Worm (Caenorhabditis elegans) whole organism, mixed stage, embryonic: ENCODE measurements around the gene mut-7.

Experiments
- bed-3 ChIP-seq: fragments of 200-800 bp; sonication (Bioruptor generic); optimal IDR thresholded peaks from 3 replicates; lab custom pipeline; 2018; ENCODE audit warnings: mild to moderate bottlenecking, missing genetic modification characterization, moderate library complexity, missing compliant biosample characterization
- blmp-1 ChIP-seq: fragments of 150-350 bp; optimal IDR thresholded peaks from 2 replicates; lab custom pipeline; 2014; ENCODE audit warnings: missing biosample characterization, missing genetic modification characterization
- ceh-39 ChIP-seq: fragments of 150-350 bp; optimal IDR thresholded peaks from 2 replicates; lab custom pipeline; 2014; ENCODE audit warnings: missing biosample characterization, missing genetic modification characterization
- ceh-43 ChIP-seq: fragments of 200-800 bp; sonication (Bioruptor generic); optimal IDR thresholded peaks from 2 replicates; lab custom pipeline; 2018; ENCODE audit warnings: mild to moderate bottlenecking, missing genetic modification characterization, moderate library complexity, missing compliant biosample characterization
- ceh-83 ChIP-seq: fragments of 200-800 bp; sonication (Bioruptor generic); optimal IDR thresholded peaks from 2 replicates; lab custom pipeline; 2018; ENCODE audit warnings: mild to moderate bottlenecking, missing genetic modification characterization, missing compliant biosample characterization
- ces-1 ChIP-seq: fragments of 150-350 bp; optimal IDR thresholded peaks from 2 replicates; lab custom pipeline; 2014; ENCODE audit warnings: missing biosample characterization, missing genetic modification reagents, missing genetic modification characterization
- drap-1 ChIP-seq: fragments of 200-800 bp; sonication (Bioruptor generic); optimal IDR thresholded peaks from 3 replicates; lab custom pipeline; 2018; ENCODE audit warnings: mild to moderate bottlenecking, missing genetic modification characterization, missing compliant biosample characterization
- elt-1 ChIP-seq: sonication (generic microtip); optimal IDR thresholded peaks from 2 replicates; lab custom pipeline; 2017; ENCODE audit warnings: missing genetic modification characterization, mild to moderate bottlenecking, missing compliant biosample characterization, antibody characterized with exemption, moderate library complexity, borderline replicate concordance; ENCODE audit not compliant: insufficient read depth
- ham-2 ChIP-seq: fragments of 200-800 bp; sonication (Bioruptor generic); optimal IDR thresholded peaks from 2 replicates; lab custom pipeline; 2018; ENCODE audit warnings: mild to moderate bottlenecking, missing genetic modification characterization, missing compliant biosample characterization
- hlh-1 ChIP-seq: fragments of 150-350 bp; optimal IDR thresholded peaks from 2 replicates; lab custom pipeline; 2014; ENCODE audit warnings: missing biosample characterization, missing genetic modification reagents, missing genetic modification characterization
- lin-13 ChIP-seq: fragments of 150-350 bp; optimal IDR thresholded peaks from 2 replicates; lab custom pipeline; 2014; ENCODE audit warnings: missing biosample characterization, missing genetic modification characterization
- lin-32 ChIP-seq: fragments of 200-800 bp; sonication (Bioruptor generic); optimal IDR thresholded peaks from 2 replicates; lab custom pipeline; 2018; ENCODE audit warnings: mild to moderate bottlenecking, missing genetic modification characterization, missing compliant biosample characterization
- lsy-2 ChIP-seq: fragments of 150-350 bp; optimal IDR thresholded peaks from 2 replicates; lab custom pipeline; 2014; ENCODE audit warnings: missing biosample characterization, missing genetic modification characterization
- mab-5 ChIP-seq: fragments of 150-350 bp; optimal IDR thresholded peaks from 2 replicates; lab custom pipeline; 2014; ENCODE audit warnings: missing biosample characterization, missing genetic modification characterization
- mep-1 ChIP-seq: fragments of 150-350 bp; optimal IDR thresholded peaks from 2 replicates; lab custom pipeline; 2017; ENCODE audit warnings: missing biosample characterization, missing genetic modification reagents, missing genetic modification characterization, inconsistent platforms
- mls-2 ChIP-seq: sonication (generic microtip); optimal IDR thresholded peaks from 2 replicates; lab custom pipeline; 2016; ENCODE audit warnings: mild to moderate bottlenecking, missing genetic modification characterization, moderate library complexity, missing compliant biosample characterization
- nhr-12 ChIP-seq: fragments of 150-350 bp; optimal IDR thresholded peaks from 2 replicates; lab custom pipeline; 2014; ENCODE audit warnings: missing biosample characterization, missing genetic modification characterization
- nhr-237 ChIP-seq: fragments of 150-350 bp; optimal IDR thresholded peaks from 2 replicates; lab custom pipeline; 2014; ENCODE audit warnings: missing biosample characterization, missing genetic modification characterization
- nhr-28 ChIP-seq: fragments of 150-350 bp; optimal IDR thresholded peaks from 2 replicates; lab custom pipeline; 2014; ENCODE audit warnings: missing biosample characterization, missing genetic modification characterization
- nhr-76 ChIP-seq: sonication (generic microtip); optimal IDR thresholded peaks from 2 replicates; lab custom pipeline; 2017; ENCODE audit warnings: missing biosample characterization, missing genetic modification characterization
- pha-4 ChIP-seq: fragments of 150-350 bp; optimal IDR thresholded peaks from 2 replicates; lab custom pipeline; 2018; ENCODE audit warnings: missing biosample characterization, missing genetic modification reagents, missing genetic modification characterization
- snpc-4 ChIP-seq: fragments of 150-350 bp; optimal IDR thresholded peaks from 2 replicates; lab custom pipeline; 2014; ENCODE audit warnings: missing biosample characterization, missing genetic modification characterization
- sptf-1 ChIP-seq: sonication (generic microtip); optimal IDR thresholded peaks from 2 replicates; lab custom pipeline; 2017; ENCODE audit warnings: mild to moderate bottlenecking, missing genetic modification characterization, moderate library complexity, missing compliant biosample characterization
- tbx-8 ChIP-seq: fragments of 200-800 bp; sonication (Bioruptor generic); optimal IDR thresholded peaks from 2 replicates; lab custom pipeline; 2018; ENCODE audit warnings: mild to moderate bottlenecking, missing genetic modification characterization, moderate library complexity, missing compliant biosample characterization
- unc-120 ChIP-seq: sonication (generic microtip); optimal IDR thresholded peaks from 2 replicates; lab custom pipeline; 2017; ENCODE audit warnings: missing genetic modification characterization, missing compliant biosample characterization; ENCODE audit not compliant: poor library complexity, severe bottlenecking
- unc-62 ChIP-seq: fragments of 150-350 bp; optimal IDR thresholded peaks from 2 replicates; lab custom pipeline; 2014; ENCODE audit warnings: missing biosample characterization, missing genetic modification reagents, missing genetic modification characterization
- zip-8 ChIP-seq: fragments of 150-350 bp; optimal IDR thresholded peaks from 2 replicates; lab custom pipeline; 2014; ENCODE audit warnings: missing biosample characterization, missing genetic modification characterization
- ztf-11 ChIP-seq: fragments of 150-350 bp; optimal IDR thresholded peaks from 2 replicates; lab custom pipeline; 2014; ENCODE audit warnings: missing biosample characterization, missing genetic modification characterization

mut-7 gene

DNA sequence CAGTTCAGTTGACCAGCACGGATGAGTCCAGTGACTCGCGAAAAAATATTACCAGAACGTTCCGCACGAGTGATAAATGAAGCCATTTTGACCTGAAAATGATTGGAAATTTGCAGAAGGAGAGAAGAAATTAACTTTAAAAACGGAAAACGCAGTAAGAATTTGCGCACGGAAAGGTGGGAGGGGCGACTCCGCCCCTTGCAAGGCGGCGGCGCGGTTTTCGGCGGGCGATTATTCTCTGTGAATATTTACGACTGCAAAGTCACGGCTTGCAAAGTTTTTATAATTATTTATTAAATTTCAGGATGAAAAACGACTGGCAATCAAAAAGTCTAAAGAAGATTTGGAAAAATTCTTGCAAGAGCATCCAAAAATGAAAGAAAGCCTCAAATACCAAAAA, 18.6 kb downstream of the mut-7 start, which contains the start of gene mrps-23:
mrps-23 (minus strand) TSS at position 92 of the 400 bp plus-strand sequence.
- TF ChIP-seq lsy-2 (tag; lab: Kevin White, UChicago) = peak; percentile 36
- TF ChIP-seq ceh-43 (GFP tag; lab: Kevin White, UChicago) = no peak
- no peak for TF ChIP-seq blmp-1 (tag; lab: Kevin White, UChicago)
- TF ChIP-seq mep-1 = peak; percentile 16
- TF ChIP-seq ceh-83 (GFP tag; lab: Kevin White, UChicago) = peak; percentile 13
- TF ChIP-seq drap-1 (GFP tag; lab: Kevin White, UChicago) = no peak

DNA sequence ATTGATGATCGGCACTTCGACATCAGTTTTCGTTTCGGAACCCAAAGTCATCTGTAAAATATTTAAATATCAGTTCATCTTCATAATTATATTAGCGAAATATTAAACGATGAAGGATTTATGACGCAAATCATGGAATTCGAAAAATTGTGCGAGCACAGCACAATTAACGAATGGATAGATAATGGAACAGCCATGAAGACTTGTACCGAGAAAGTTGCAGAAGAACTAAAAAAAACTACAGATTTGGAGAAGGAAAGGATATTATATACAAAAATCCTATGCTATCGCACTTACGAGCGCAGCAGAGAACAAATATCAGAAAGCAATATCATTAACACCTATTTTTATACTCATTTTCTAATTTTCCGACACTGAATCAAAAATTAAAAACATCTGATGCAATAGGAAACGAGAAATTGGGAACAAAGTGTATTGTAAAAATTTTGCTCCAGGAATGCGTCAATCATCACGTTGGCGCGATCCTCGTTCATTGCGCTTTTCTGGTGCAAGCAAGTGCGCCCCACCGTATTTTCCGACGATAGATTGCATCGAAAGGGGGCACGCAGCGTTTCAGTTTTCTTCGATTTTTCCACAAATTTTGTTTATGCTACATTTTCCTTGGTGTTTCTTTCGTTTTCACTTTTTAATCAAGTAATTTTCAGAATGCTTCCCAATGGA, 20.6 kb downstream of the mut-7 start, which contains the start of the genes clu-1 and prp-40:
clu-1 (minus strand) TSS at position 51 of the 681 bp plus-strand sequence.
prp-40 (plus strand) TSS at position 666 of the 681 bp plus-strand sequence.
- TF ChIP-seq sptf-1 (tag; lab: Kevin White, UChicago) (no peak), mep-1 (peak; percentile 63), ceh-83 (GFP tag; lab: Kevin White, UChicago) (no peak), lin-13 (tag; lab: Kevin White, UChicago) (peak; percentile 81), elt-1 (tag; lab: Kevin White, UChicago) (peak; percentile 13), ces-1 (GFP tag; lab: Kevin White, UChicago) (peak; percentile 72), ceh-39 (tag; lab: Kevin White, UChicago) (peak; percentile 58), lsy-2 (tag; lab: Kevin White, UChicago) (peak; percentile 82), lin-32 (GFP tag; lab: Kevin White, UChicago) (no peak), unc-62 (GFP tag; lab: Kevin White, UChicago) (peak; percentile 24), pha-4 (tag; lab: Kevin White, UChicago) (peak; percentile 88), nhr-237 (tag; lab: Kevin White, UChicago) (peak; percentile 75), hlh-1 (tag; lab: Kevin White, UChicago) (peak; percentile 36), ham-2 (no peak), unc-120 (tag; lab: Kevin White, UChicago) (peak; percentile 30), blmp-1 (tag; lab: Kevin White, UChicago) (no peak), drap-1 (GFP tag; lab: Kevin White, UChicago) (peak; percentile 15)

DNA sequence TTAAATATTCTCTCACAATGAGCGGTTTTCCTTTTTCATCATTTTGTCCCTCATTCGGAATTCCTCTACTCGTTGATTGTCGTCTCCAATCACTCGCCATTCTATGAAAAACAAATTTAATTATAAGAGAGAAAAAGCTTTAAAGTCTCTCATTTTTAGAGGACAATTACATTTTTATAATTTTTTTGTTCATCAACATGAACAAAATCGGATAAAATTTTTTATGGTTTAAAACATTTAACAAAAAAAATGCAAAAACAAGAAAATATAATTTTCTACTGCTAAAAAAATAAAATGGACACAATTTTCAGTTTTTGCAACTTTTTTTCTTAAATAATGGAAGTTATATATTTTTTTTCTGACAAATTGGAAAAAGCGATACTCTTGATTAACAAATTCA, 26.0 kb downstream of the mut-7 start, which contains the start of gene F55H2.7:
F55H2.7 (minus strand) TSS at position 101 of the 400 bp plus-strand sequence.
- TF ChIP-seq mab-5 (tag; lab: Kevin White, UChicago) = no peak
- no peak for TF ChIP-seq lin-13 (tag; lab: Kevin White, UChicago)
- TF ChIP-seq ceh-43 (GFP tag; lab: Kevin White, UChicago) = no peak
- TF ChIP-seq blmp-1 (tag; lab: Kevin White, UChicago) = no peak
- no peak for TF ChIP-seq ceh-83 (GFP tag; lab: Kevin White, UChicago)
- TF ChIP-seq mls-2 = no peak
- no peak for TF ChIP-seq nhr-237 (tag; lab: Kevin White, UChicago)
- no peak for TF ChIP-seq mep-1
- no peak for TF ChIP-seq bed-3 (GFP tag; lab: Kevin White, UChicago)
- TF ChIP-seq ztf-11 (tag; lab: Kevin White, UChicago) = no peak
- TF ChIP-seq zip-8 (tag; lab: Kevin White, UChicago) = no peak
- no peak for TF ChIP-seq drap-1 (GFP tag; lab: Kevin White, UChicago)
- TF ChIP-seq sptf-1 (tag; lab: Kevin White, UChicago) = no peak
- TF ChIP-seq nhr-76 = no peak
- no peak for TF ChIP-seq ces-1 (GFP tag; lab: Kevin White, UChicago)
- no peak for TF ChIP-seq ham-2
- no peak for TF ChIP-seq nhr-12 (tag; lab: Kevin White, UChicago)
- no peak for TF ChIP-seq snpc-4 (tag; lab: Kevin White, UChicago)

DNA sequence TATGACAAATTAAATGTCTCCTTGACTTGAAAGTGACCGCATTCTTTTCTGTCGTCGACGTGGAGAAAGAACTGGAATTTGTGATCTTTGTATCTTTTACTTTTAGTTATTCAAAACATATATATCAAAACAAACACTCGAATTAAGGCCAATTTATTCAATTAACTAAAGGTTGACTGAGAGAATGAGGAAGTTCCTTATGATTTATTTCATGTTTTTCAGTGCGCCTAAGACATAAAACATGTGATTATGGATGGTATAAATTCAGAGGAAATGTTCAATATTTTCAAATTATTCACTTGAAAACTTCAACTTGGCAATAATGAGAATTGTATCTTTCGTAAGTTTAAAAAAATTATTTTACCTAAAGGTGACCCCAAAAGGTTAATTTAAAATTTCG, 28.6 kb downstream of the mut-7 start, which contains the start of gene F55H2.8:
F55H2.8 (plus strand) TSS at position 301 of the 400 bp plus-strand sequence.
- TF ChIP-seq nhr-237 (tag; lab: Kevin White, UChicago) (no peak), hlh-1 (tag; lab: Kevin White, UChicago) (no peak)

DNA sequence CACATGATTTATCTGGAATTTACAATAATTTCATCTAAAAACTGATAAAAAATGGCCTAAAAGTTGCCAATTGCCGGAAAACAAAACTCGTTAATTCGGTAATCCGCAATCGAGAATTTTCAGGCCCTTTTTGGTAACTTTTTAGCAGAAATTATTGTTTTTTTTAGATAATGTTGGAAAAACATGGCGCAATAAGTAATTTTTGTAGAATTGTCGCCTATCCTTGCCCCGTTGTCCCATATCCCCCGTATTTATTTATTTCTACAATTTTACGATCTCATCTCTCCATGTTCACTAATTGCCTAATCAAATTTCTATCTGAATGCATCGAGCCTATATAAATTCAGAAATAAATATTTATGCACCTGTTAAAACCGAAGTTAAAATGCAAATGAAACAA, 29.2 kb downstream of the mut-7 start:
- no peak for TF ChIP-seq lsy-2 (tag; lab: Kevin White, UChicago)

DNA sequence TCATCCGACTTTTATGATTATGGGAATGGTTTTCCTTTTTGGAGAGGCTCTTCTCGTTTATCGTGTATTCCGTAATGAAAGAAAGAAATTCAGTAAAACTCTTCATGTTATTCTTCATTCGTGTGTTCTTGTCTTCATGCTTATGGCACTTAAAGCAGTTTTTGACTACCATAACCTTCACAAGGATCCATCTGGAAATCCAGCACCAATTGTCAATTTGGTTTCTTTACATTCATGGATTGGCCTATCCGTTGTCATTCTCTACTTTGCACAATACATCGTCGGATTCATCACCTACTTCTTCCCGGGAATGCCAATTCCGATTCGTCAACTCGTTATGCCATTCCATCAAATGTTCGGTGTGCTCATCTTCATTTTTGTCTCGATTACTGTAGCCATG, 30.5 kb downstream of the mut-7 start:
- TF ChIP-seq unc-120 (tag; lab: Kevin White, UChicago) = no peak
- TF ChIP-seq blmp-1 (tag; lab: Kevin White, UChicago) = no peak
- no peak for TF ChIP-seq pha-4 (tag; lab: Kevin White, UChicago)
- no peak for TF ChIP-seq bed-3 (GFP tag; lab: Kevin White, UChicago)
- no peak for TF ChIP-seq nhr-237 (tag; lab: Kevin White, UChicago)
- no peak for TF ChIP-seq nhr-76
- TF ChIP-seq nhr-28 (tag; lab: Kevin White, UChicago) = no peak
- TF ChIP-seq tbx-8 (GFP tag; lab: Kevin White, UChicago) = no peak
- TF ChIP-seq zip-8 (tag; lab: Kevin White, UChicago) = no peak
